Fruit fly (Drosophila melanogaster) whole organism, embryonic: Measurements from ENCODE around the gene CG10353.

Experiments used
- Adf1 ChIP-seq: fragments of 200-800 bp; sonication (Bioruptor generic); IDR thresholded peaks from 2 replicates; pipeline ENCODE4 v1.3.6; 2022; ENCODE audit warnings: missing biosample characterization, missing genetic modification characterization
- CG11093 ChIP-seq: fragments of 200-800 bp; sonication (Bioruptor generic); IDR thresholded peaks from 3 replicates; pipeline ENCODE4 v1.3.6; 2022; ENCODE audit warnings: missing biosample characterization, missing genetic modification characterization
- CG2678 ChIP-seq: fragments of 200-800 bp; sonication (Bioruptor generic); optimal IDR thresholded peaks from 3 replicates; lab custom pipeline; 2019; ENCODE audit warnings: missing biosample characterization, mild to moderate bottlenecking, missing genetic modification characterization, moderate library complexity
- NFAT ChIP-seq: fragments of 200-800 bp; sonication (Bioruptor generic); IDR thresholded peaks from 2 replicates; pipeline ENCODE4 v1.3.6; 2022; ENCODE audit warnings: missing biosample characterization, missing genetic modification characterization
- nau ChIP-seq: fragments of 200-800 bp; sonication (Bioruptor generic); optimal IDR thresholded peaks from 3 replicates; lab custom pipeline; 2017; ENCODE audit warnings: missing biosample characterization, mild to moderate bottlenecking, missing genetic modification characterization, missing genetic modification reagents

DNA sequence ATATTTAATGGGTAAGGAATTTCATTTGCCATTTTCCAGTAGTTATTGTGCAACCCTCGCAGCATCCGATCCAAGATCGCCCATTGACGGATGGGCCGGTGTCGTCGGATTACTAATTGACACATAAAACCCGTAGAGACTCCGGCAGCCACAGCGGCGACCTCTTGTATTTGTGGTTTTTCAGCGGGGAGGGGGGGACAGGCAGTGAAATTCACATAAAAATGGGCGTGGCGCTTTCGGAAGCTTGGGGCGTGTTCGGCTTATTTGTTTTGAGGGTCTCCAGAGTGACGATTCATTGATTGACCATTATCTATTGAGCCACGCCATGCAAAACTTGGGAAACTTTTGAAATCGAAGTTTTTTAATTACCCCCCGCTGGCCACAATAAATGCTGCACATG lies 37.7 kb downstream of the CG10353 start:
- TF ChIP-seq CG11093 (GFP tag; lab: Robert Waterston, UW) (no peak), Adf1 (no peak), nau (GFP tag; lab: Kevin White, UChicago) (no peak), CG2678 (tag; lab: Kevin White, UChicago) (no peak), NFAT (GFP tag; lab: Robert Waterston, UW) (no peak)
